Worm (Caenorhabditis elegans): Measurements from ENCODE around the gene clec-218.

DNA sequence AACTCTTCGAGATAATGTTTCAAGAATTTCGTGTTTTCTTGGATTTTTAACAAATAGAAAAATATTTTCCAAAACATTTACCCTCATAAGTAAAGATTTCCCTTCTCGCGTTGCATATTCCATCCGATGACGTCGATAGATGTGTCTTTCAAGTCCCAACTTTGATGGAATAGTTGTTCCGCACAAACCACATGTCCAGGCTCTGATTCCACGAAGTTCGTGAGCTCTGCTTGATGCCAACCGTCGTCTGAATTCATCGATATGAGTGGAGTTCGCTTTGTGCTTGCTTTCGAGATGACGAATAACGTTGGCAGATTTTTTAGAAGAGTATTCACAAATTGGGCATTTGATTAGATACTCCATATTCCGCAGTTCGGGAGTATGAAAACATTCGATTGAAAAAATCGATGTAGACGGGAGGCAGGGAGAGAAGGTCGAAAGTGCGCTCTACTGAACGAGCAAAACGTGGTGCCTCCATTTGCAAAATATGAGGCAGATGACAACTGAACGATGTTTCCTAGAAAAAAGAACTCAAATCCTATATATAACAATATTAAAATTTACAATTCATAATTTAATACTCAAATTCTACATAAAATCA lies 6.7 kb upstream of the clec-218 start, which contains the start of gene W02D7.6:
- TF ChIP-seq sma-9 (GFP tag; optimal IDR thresholded peaks at IDR 0.05) (peak; percentile 23), sma-9 (tag; optimal IDR thresholded peaks at IDR 0.05) (no peak), nhr-10 (tag; optimal IDR thresholded peaks at IDR 0.05) (no peak), nhr-6 (tag; optimal IDR thresholded peaks at IDR 0.05) (no peak)

Measured in whole organism, L2 larva.